Worm (Caenorhabditis elegans) whole organism, L2 larva: Measurements from ENCODE around the gene T16G12.4.

Experiments
- aly-2 ChIP-seq: fragments of 150-350 bp; optimal IDR thresholded peaks from 2 replicates; lab custom pipeline; 2014; ENCODE audit warnings: missing biosample characterization, missing genetic modification characterization
- ceh-16 ChIP-seq: fragments of 150-350 bp; optimal IDR thresholded peaks from 2 replicates; lab custom pipeline; 2014; ENCODE audit warnings: missing biosample characterization, missing genetic modification characterization
- crh-2 ChIP-seq: sonication (generic microtip); optimal IDR thresholded peaks from 2 replicates; lab custom pipeline; 2017; ENCODE audit warnings: missing biosample characterization, missing genetic modification characterization
- elt-1 ChIP-seq: fragments of 150-350 bp; optimal IDR thresholded peaks from 2 replicates; lab custom pipeline; 2014; ENCODE audit warnings: missing biosample characterization, missing genetic modification characterization
- lin-39 ChIP-seq: fragments of 150-350 bp; optimal IDR thresholded peaks from 2 replicates; lab custom pipeline; 2014; ENCODE audit warnings: missing biosample characterization, missing genetic modification reagents, missing genetic modification characterization
- mbf-1 ChIP-seq: sonication (generic microtip); optimal IDR thresholded peaks from 2 replicates; lab custom pipeline; 2017; ENCODE audit warnings: missing biosample characterization, missing genetic modification characterization
- mdl-1 ChIP-seq, 2 experiments: fragments of 150-350 bp in 1 of 2; sonication (generic microtip) in 1 of 2; optimal IDR thresholded peaks; 2 replicates each; lab custom pipeline; 2017; ENCODE audit warnings: missing biosample characterization in 2 of 2, missing genetic modification characterization in 2 of 2
- nhr-10 ChIP-seq: sonication (generic microtip); optimal IDR thresholded peaks from 2 replicates; lab custom pipeline; 2017; ENCODE audit warnings: missing biosample characterization, missing genetic modification characterization
- nhr-11 ChIP-seq: fragments of 150-350 bp; optimal IDR thresholded peaks from 2 replicates; lab custom pipeline; 2014; ENCODE audit warnings: missing biosample characterization, missing genetic modification characterization
- nhr-12 ChIP-seq: fragments of 150-350 bp; optimal IDR thresholded peaks from 2 replicates; lab custom pipeline; 2014; ENCODE audit warnings: missing biosample characterization, missing genetic modification characterization
- nhr-21 ChIP-seq: fragments of 150-350 bp; optimal IDR thresholded peaks from 2 replicates; lab custom pipeline; 2014; ENCODE audit warnings: missing biosample characterization, missing genetic modification characterization
- nhr-6 ChIP-seq: fragments of 150-350 bp; optimal IDR thresholded peaks from 2 replicates; lab custom pipeline; 2014; ENCODE audit warnings: missing biosample characterization, missing genetic modification characterization
- snpc-4 ChIP-seq: fragments of 150-350 bp; optimal IDR thresholded peaks from 2 replicates; lab custom pipeline; 2014; ENCODE audit warnings: missing biosample characterization, missing genetic modification characterization
- unc-62 ChIP-seq: fragments of 150-350 bp; optimal IDR thresholded peaks from 2 replicates; lab custom pipeline; 2014; ENCODE audit warnings: missing biosample characterization, missing genetic modification reagents, missing genetic modification characterization
- ztf-1 ChIP-seq: fragments of 200-800 bp; sonication (Bioruptor generic); conservative IDR thresholded peaks from 2 replicates; pipeline ENCODE4 v1.3.6; 2022; ENCODE audit warnings: missing genetic modification characterization, missing compliant biosample characterization

T16G12.4 gene

ce11 chrIII:10097981-10098380, 40.4 kb downstream of the T16G12.4 start, which contains the start of gene spop-1:
TSS of gene spop-1 (minus strand) at chrIII:10098081.
- TF ChIP-seq mdl-1 (tag; optimal IDR thresholded peaks at IDR 0.05; lab: Kevin White, UChicago) (no peak), snpc-4 (tag; lab: Kevin White, UChicago) (no peak), nhr-12 (tag; lab: Kevin White, UChicago) (no peak), aly-2 (tag; lab: Kevin White, UChicago) (no peak), nhr-21 (tag; lab: Kevin White, UChicago) (no peak), nhr-10 (tag; lab: Kevin White, UChicago) (no peak)

- TF ChIP-seq nhr-10 (tag; lab: Kevin White, UChicago) (no peak), lin-39 (tag; lab: Kevin White, UChicago) (no peak)
These were observed 43.7 kb downstream of the T16G12.4 start, which contains the start of gene kel-10 for ce11 chrIII:10101352-10101751. TSS of gene kel-10 (minus strand) at chrIII:10101452.

ce11 chrIII:10106390-10106789, 48.8 kb downstream of the T16G12.4 start, which contains the start of gene srt-55:
TSS of gene srt-55 (minus strand) at chrIII:10106490.
- no peak for TF ChIP-seq mbf-1 (tag; lab: Kevin White, UChicago)
- TF ChIP-seq crh-2 (tag; lab: Kevin White, UChicago), result no peak
- TF ChIP-seq nhr-11 (tag; lab: Kevin White, UChicago), result no peak
- no peak for TF ChIP-seq elt-1 (tag; lab: Kevin White, UChicago)
- TF ChIP-seq ztf-1, result no peak
- no peak for TF ChIP-seq unc-62 (GFP tag; lab: Kevin White, UChicago)
- no peak for TF ChIP-seq nhr-21 (tag; lab: Kevin White, UChicago)
- no peak for TF ChIP-seq nhr-6
- no peak for TF ChIP-seq ceh-16
- TF ChIP-seq nhr-12 (tag; lab: Kevin White, UChicago), result no peak
